Worm (Caenorhabditis elegans) whole organism, mixed stage, embryonic: ENCODE data around the gene popl-1.
A peak's percentile ranks its signal among the peaks of the same experiment; 100 is the strongest.

Experiments
- M03D4.4 ChIP-seq: sonication (generic microtip); optimal IDR thresholded peaks from 2 replicates; lab custom pipeline; 2017; ENCODE audit warnings: mild to moderate bottlenecking, missing genetic modification characterization, missing compliant biosample characterization
- blmp-1 ChIP-seq: fragments of 150-350 bp; optimal IDR thresholded peaks from 2 replicates; lab custom pipeline; 2014; ENCODE audit warnings: missing biosample characterization, missing genetic modification characterization
- ceh-43 ChIP-seq: fragments of 200-800 bp; sonication (Bioruptor generic); optimal IDR thresholded peaks from 2 replicates; lab custom pipeline; 2018; ENCODE audit warnings: mild to moderate bottlenecking, missing genetic modification characterization, moderate library complexity, missing compliant biosample characterization
- ceh-83 ChIP-seq: fragments of 200-800 bp; sonication (Bioruptor generic); optimal IDR thresholded peaks from 2 replicates; lab custom pipeline; 2018; ENCODE audit warnings: mild to moderate bottlenecking, missing genetic modification characterization, missing compliant biosample characterization
- ces-1 ChIP-seq: fragments of 150-350 bp; optimal IDR thresholded peaks from 2 replicates; lab custom pipeline; 2014; ENCODE audit warnings: missing biosample characterization, missing genetic modification reagents, missing genetic modification characterization
- cnd-1 ChIP-seq: fragments of 200-800 bp; sonication (Bioruptor generic); optimal IDR thresholded peaks from 2 replicates; lab custom pipeline; 2018; ENCODE audit warnings: mild to moderate bottlenecking, missing genetic modification characterization, missing compliant biosample characterization
- drap-1 ChIP-seq: fragments of 200-800 bp; sonication (Bioruptor generic); optimal IDR thresholded peaks from 3 replicates; lab custom pipeline; 2018; ENCODE audit warnings: mild to moderate bottlenecking, missing genetic modification characterization, missing compliant biosample characterization
- elt-1 ChIP-seq: sonication (generic microtip); optimal IDR thresholded peaks from 2 replicates; lab custom pipeline; 2017; ENCODE audit warnings: missing genetic modification characterization, mild to moderate bottlenecking, missing compliant biosample characterization, antibody characterized with exemption, moderate library complexity, borderline replicate concordance; ENCODE audit not compliant: insufficient read depth
- flh-1 ChIP-seq: fragments of 200-800 bp; sonication (Bioruptor generic); optimal IDR thresholded peaks from 2 replicates; lab custom pipeline; 2018; ENCODE audit warnings: mild to moderate bottlenecking, missing genetic modification characterization, moderate library complexity, missing compliant biosample characterization
- hlh-1 ChIP-seq: fragments of 150-350 bp; optimal IDR thresholded peaks from 2 replicates; lab custom pipeline; 2014; ENCODE audit warnings: missing biosample characterization, missing genetic modification reagents, missing genetic modification characterization
- lin-13 ChIP-seq: fragments of 150-350 bp; optimal IDR thresholded peaks from 2 replicates; lab custom pipeline; 2014; ENCODE audit warnings: missing biosample characterization, missing genetic modification characterization
- lin-32 ChIP-seq: fragments of 200-800 bp; sonication (Bioruptor generic); optimal IDR thresholded peaks from 2 replicates; lab custom pipeline; 2018; ENCODE audit warnings: mild to moderate bottlenecking, missing genetic modification characterization, missing compliant biosample characterization
- lsy-2 ChIP-seq: fragments of 150-350 bp; optimal IDR thresholded peaks from 2 replicates; lab custom pipeline; 2014; ENCODE audit warnings: missing biosample characterization, missing genetic modification characterization
- mab-5 ChIP-seq: fragments of 150-350 bp; optimal IDR thresholded peaks from 2 replicates; lab custom pipeline; 2014; ENCODE audit warnings: missing biosample characterization, missing genetic modification characterization
- mls-2 ChIP-seq: sonication (generic microtip); optimal IDR thresholded peaks from 2 replicates; lab custom pipeline; 2016; ENCODE audit warnings: mild to moderate bottlenecking, missing genetic modification characterization, moderate library complexity, missing compliant biosample characterization
- nhr-12 ChIP-seq: fragments of 150-350 bp; optimal IDR thresholded peaks from 2 replicates; lab custom pipeline; 2014; ENCODE audit warnings: missing biosample characterization, missing genetic modification characterization
- nhr-2 ChIP-seq: fragments of 150-350 bp; optimal IDR thresholded peaks from 2 replicates; lab custom pipeline; 2014; ENCODE audit warnings: missing biosample characterization, missing genetic modification characterization
- nhr-237 ChIP-seq: fragments of 150-350 bp; optimal IDR thresholded peaks from 2 replicates; lab custom pipeline; 2014; ENCODE audit warnings: missing biosample characterization, missing genetic modification characterization
- sem-2 ChIP-seq: fragments of 200-800 bp; sonication (Bioruptor generic); optimal IDR thresholded peaks from 2 replicates; lab custom pipeline; 2018; ENCODE audit warnings: mild to moderate bottlenecking, missing genetic modification characterization, missing compliant biosample characterization
- sptf-1 ChIP-seq: sonication (generic microtip); optimal IDR thresholded peaks from 2 replicates; lab custom pipeline; 2017; ENCODE audit warnings: mild to moderate bottlenecking, missing genetic modification characterization, moderate library complexity, missing compliant biosample characterization
- unc-120 ChIP-seq: sonication (generic microtip); optimal IDR thresholded peaks from 2 replicates; lab custom pipeline; 2017; ENCODE audit warnings: missing genetic modification characterization, missing compliant biosample characterization; ENCODE audit not compliant: poor library complexity, severe bottlenecking
- unc-39 ChIP-seq: fragments of 150-350 bp; optimal IDR thresholded peaks from 2 replicates; lab custom pipeline; 2014; ENCODE audit warnings: missing biosample characterization, missing genetic modification characterization
- zip-8 ChIP-seq: fragments of 150-350 bp; optimal IDR thresholded peaks from 2 replicates; lab custom pipeline; 2014; ENCODE audit warnings: missing biosample characterization, missing genetic modification characterization

popl-1 gene

DNA sequence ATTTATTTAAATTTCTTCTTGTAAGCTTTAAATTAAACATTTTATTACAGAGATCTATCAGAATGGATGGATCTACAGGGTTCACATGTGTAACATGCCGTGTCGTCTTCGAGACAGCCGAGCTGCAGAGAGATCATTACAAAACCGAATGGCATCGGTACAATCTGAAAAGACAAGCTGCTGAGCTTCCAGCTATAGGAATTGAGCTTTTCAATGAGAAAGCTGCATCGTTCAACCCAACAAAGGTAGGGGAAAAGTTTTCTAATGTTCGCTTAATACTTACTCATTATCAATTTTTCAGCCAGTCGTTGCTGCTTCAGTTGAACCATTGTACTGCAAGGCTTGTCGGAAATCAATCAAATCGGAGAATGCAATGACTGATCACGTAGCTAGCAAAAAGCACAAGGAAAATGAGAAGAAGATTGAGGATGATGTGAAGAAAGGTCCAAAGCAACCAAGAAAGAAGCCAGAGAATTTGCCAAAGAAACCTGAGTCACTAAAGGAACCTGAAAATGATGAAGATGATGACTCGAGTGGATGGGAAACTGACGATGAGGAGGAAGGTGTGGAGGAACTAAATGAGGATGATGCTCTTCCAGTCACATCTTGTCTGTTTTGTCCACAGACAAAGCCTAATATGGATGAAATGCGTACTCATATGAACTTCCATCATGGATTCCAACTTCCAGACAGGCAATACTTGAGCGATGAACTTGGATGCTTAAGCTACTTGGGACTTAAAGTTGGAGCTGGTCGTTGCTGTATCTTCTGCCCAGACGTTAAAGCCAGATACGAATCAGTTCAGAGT is 48.9 kb downstream of the popl-1 start, which contains the start of gene znf-622:
TSS of gene znf-622 (plus strand) at position 51 of the 808 bp plus-strand sequence.
- TF ChIP-seq flh-1, result no peak
- TF ChIP-seq hlh-1, result no peak
- TF ChIP-seq nhr-2 (tag; lab: Kevin White, UChicago), result no peak
- no peak for TF ChIP-seq ceh-43 (GFP tag; lab: Kevin White, UChicago)
- TF ChIP-seq unc-120 (tag; lab: Kevin White, UChicago), result no peak
- TF ChIP-seq nhr-12, result no peak

DNA sequence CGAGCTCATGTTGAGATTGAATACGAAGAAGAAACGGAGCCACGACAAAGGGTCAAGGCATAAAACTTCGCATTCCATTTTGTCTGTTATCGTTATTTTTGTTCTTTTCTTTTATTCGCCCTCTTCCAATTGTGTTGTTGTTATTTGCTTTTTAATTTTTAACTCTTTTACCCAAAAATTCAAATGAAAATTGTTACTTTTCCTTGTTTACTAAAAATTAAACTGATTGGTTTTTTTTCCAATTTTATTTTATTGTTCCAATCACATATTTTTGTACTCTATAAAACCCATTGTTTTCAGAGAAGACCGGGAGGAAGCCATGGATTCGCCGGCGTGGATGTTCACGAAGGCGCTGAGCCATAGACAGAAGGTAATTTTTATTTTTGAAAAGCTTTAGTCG is 50.3 kb downstream of the popl-1 start, which contains the start of gene C16A3.5:
TSS of gene C16A3.5 (plus strand) at position 301 of the 400 bp plus-strand sequence.
- TF ChIP-seq cnd-1 (tag; lab: Kevin White, UChicago) (no peak), nhr-2 (tag; lab: Kevin White, UChicago) (no peak), nhr-237 (no peak), nhr-12 (no peak), ceh-83 (GFP tag; lab: Kevin White, UChicago) (no peak), unc-120 (tag; lab: Kevin White, UChicago) (no peak), ces-1 (no peak), sem-2 (no peak), elt-1 (no peak), drap-1 (GFP tag; lab: Kevin White, UChicago) (no peak), mls-2 (tag; lab: Kevin White, UChicago) (no peak), blmp-1 (tag; lab: Kevin White, UChicago) (no peak), M03D4.4 (tag; lab: Kevin White, UChicago) (no peak), lin-32 (GFP tag; lab: Kevin White, UChicago) (no peak), mab-5 (no peak), ceh-43 (GFP tag; lab: Kevin White, UChicago) (no peak), zip-8 (tag; lab: Kevin White, UChicago) (no peak), lin-13 (tag; lab: Kevin White, UChicago) (no peak)
- TF ChIP-seq, all 35 proteins: peak for 0

DNA sequence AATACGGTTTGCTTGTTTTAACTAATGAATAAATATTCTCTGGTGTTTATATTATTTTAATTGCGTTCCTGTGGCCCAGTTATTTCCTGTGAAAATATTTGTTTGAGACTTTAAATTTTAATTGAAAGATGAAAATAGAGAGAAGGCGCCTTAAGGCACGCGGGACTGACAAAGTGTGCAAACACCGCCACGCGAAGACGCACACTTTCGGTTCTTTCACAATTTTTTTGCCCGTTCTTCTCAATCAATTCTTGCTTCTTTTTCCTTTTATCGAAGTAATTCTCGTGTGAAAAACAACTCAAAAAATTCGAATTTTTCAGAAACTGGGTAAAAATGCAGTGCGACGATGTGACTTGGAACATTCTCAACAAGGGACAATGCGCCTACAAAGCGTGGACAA is 51.6 kb downstream of the popl-1 start, which contains the start of gene C16A3.6:
TSS of gene C16A3.6 (plus strand) at position 84 of the 400 bp plus-strand sequence.
- TF ChIP-seq unc-39 (tag; lab: Kevin White, UChicago), result no peak
- peak; percentile 28 for TF ChIP-seq sptf-1
- peak; percentile 37 for TF ChIP-seq lsy-2
- peak; percentile 40 for TF ChIP-seq unc-120 (tag; lab: Kevin White, UChicago)
- TF ChIP-seq, all 35 proteins: peak for 3
